Worm (Caenorhabditis elegans) whole organism, early embryonic: Measurements from ENCODE around the gene plg-1.

Experiments used
- F13C5.2 ChIP-seq: sonication (generic microtip); optimal IDR thresholded peaks from 2 replicates; lab custom pipeline; 2017; ENCODE audit warnings: mild to moderate bottlenecking, missing genetic modification characterization, inconsistent platforms, missing compliant biosample characterization
- ama-1 ChIP-seq: fragments of 150-350 bp; optimal IDR thresholded peaks from 2 replicates; lab custom pipeline; 2014
- ceh-13 ChIP-seq: fragments of 200-800 bp; sonication (Bioruptor generic); optimal IDR thresholded peaks from 2 replicates; lab custom pipeline; 2018; ENCODE audit warnings: mild to moderate bottlenecking, missing genetic modification characterization, missing compliant biosample characterization
- ceh-36 ChIP-seq: sonication (generic microtip); optimal IDR thresholded peaks from 2 replicates; lab custom pipeline; 2016; ENCODE audit warnings: missing genetic modification characterization, inconsistent platforms, missing compliant biosample characterization
- flt-1 ChIP-seq: fragments of 200-800 bp; sonication (Bioruptor generic); IDR thresholded peaks from 2 replicates; pipeline ENCODE4 v1.3.6; 2022; ENCODE audit warnings: missing genetic modification characterization, missing compliant biosample characterization
- hnd-1 ChIP-seq: sonication (generic microtip); optimal IDR thresholded peaks from 2 replicates; lab custom pipeline; 2016; ENCODE audit warnings: missing genetic modification characterization, missing compliant biosample characterization
- pes-1 ChIP-seq: fragments of 200-800 bp; sonication (Bioruptor generic); IDR thresholded peaks from 2 replicates; pipeline ENCODE4 v1.3.6; 2022; ENCODE audit warnings: missing genetic modification reagents, missing genetic modification characterization, missing compliant biosample characterization
- scrt-1 ChIP-seq: fragments of 200-800 bp; sonication (Bioruptor generic); IDR thresholded peaks from 2 replicates; pipeline ENCODE4 v1.3.6; 2022; ENCODE audit warnings: missing genetic modification characterization, missing compliant biosample characterization
- sea-1 ChIP-seq: fragments of 200-800 bp; sonication (Bioruptor generic); conservative IDR thresholded peaks from 2 replicates; pipeline ENCODE4 v1.3.6; 2022; ENCODE audit warnings: missing genetic modification characterization, missing compliant biosample characterization
- tbx-37 ChIP-seq: fragments of 200-800 bp; sonication (Bioruptor generic); conservative IDR thresholded peaks from 2 replicates; pipeline ENCODE4 v1.3.6; 2022; ENCODE audit warnings: missing genetic modification reagents, missing genetic modification characterization, missing compliant biosample characterization

DNA sequence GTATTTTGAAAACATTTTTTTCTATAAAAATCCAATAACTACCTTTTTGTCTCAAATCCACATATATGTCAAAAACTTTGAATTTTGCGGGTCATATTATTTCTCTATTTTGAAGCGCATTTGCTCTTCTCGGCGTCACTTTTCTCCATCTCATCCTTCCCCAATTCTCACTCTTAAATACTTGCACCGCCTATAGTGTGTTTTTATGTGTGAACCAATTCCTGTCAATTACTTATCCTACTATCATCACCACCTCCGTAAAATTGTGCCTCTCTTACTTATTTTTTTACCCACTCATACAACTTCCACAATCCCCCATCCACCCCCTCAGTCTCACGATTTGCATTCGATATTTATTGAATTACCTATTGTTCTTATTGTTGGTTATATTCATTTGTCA lies 46.2 kb upstream of the plg-1 start:
- TF ChIP-seq ama-1 (lab: Kevin White, UChicago) (no peak), sea-1 (GFP tag; lab: Robert Waterston, UW) (no peak), flt-1 (GFP tag; lab: Robert Waterston, UW) (no peak), tbx-37 (GFP tag; lab: Robert Waterston, UW) (no peak), scrt-1 (GFP tag; lab: Robert Waterston, UW) (no peak), pes-1 (GFP tag; lab: Robert Waterston, UW) (no peak), hnd-1 (tag; lab: Kevin White, UChicago) (no peak), ceh-36 (tag; lab: Kevin White, UChicago) (no peak), ceh-13 (GFP tag; lab: Kevin White, UChicago) (no peak), F13C5.2 (tag; lab: Kevin White, UChicago) (no peak)
